Fruit fly (Drosophila melanogaster) whole organism, embryonic: Measurements from ENCODE around the gene CG42854.

Experiments used
- Antp ChIP-seq: fragments of 200-800 bp; sonication (Bioruptor generic); optimal IDR thresholded peaks from 3 replicates; lab custom pipeline; 2016; ENCODE audit warnings: missing biosample characterization, missing genetic modification characterization
- Bgb ChIP-seq: fragments of 200-800 bp; sonication (Bioruptor generic); IDR thresholded peaks from 2 replicates; pipeline ENCODE4 v1.3.6; 2022; ENCODE audit warnings: missing biosample characterization, missing genetic modification characterization; ENCODE audit not compliant: partially characterized antibody
- CG10274 ChIP-seq: fragments of 200-800 bp; sonication (Bioruptor generic); optimal IDR thresholded peaks from 3 replicates; lab custom pipeline; 2017; ENCODE audit warnings: missing biosample characterization, mild to moderate bottlenecking, missing genetic modification characterization
- CG10321 ChIP-seq: fragments of 200-800 bp; sonication (Bioruptor generic); IDR thresholded peaks from 2 replicates; pipeline ENCODE4 v1.3.6; 2022; ENCODE audit warnings: missing biosample characterization, missing genetic modification characterization
- CG11247 ChIP-seq: fragments of 200-800 bp; sonication (Bioruptor generic); IDR thresholded peaks from 2 replicates; pipeline ENCODE4 v1.3.6; 2022; ENCODE audit warnings: missing biosample characterization, missing genetic modification characterization
- CG11696 ChIP-seq: fragments of 200-800 bp; sonication (Bioruptor generic); IDR thresholded peaks from 2 replicates; pipeline ENCODE4 v1.3.6; 2022; ENCODE audit warnings: missing biosample characterization, missing genetic modification characterization
- CG12299 ChIP-seq: fragments of 200-800 bp; sonication (Bioruptor generic); optimal IDR thresholded peaks from 2 replicates; lab custom pipeline; 2018; ENCODE audit warnings: missing biosample characterization, mild to moderate bottlenecking, missing genetic modification characterization
- CG1233 ChIP-seq: fragments of 200-800 bp; sonication (Bioruptor generic); optimal IDR thresholded peaks from 4 replicates; lab custom pipeline; 2018; ENCODE audit warnings: missing biosample characterization, mild to moderate bottlenecking, missing genetic modification characterization
- CG13775 ChIP-seq: fragments of 200-800 bp; sonication (Bioruptor generic); optimal IDR thresholded peaks from 3 replicates; lab custom pipeline; 2017; ENCODE audit warnings: missing biosample characterization, mild to moderate bottlenecking, missing genetic modification characterization
- CG15011 ChIP-seq: fragments of 200-800 bp; sonication (Bioruptor generic); optimal IDR thresholded peaks from 3 replicates; lab custom pipeline; 2018; ENCODE audit warnings: missing biosample characterization, mild to moderate bottlenecking, missing genetic modification characterization
- CG15269 ChIP-seq: fragments of 200-800 bp; sonication (Bioruptor generic); optimal IDR thresholded peaks from 2 replicates; lab custom pipeline; 2018; ENCODE audit warnings: missing biosample characterization, mild to moderate bottlenecking, missing genetic modification characterization, moderate library complexity
- CG1603 ChIP-seq: fragments of 200-800 bp; sonication (Bioruptor generic); optimal IDR thresholded peaks from 2 replicates; lab custom pipeline; 2019; ENCODE audit warnings: missing biosample characterization, mild to moderate bottlenecking, missing genetic modification characterization, moderate library complexity
- CG1647 ChIP-seq: fragments of 200-800 bp; sonication (Bioruptor generic); optimal IDR thresholded peaks from 3 replicates; lab custom pipeline; 2016; ENCODE audit warnings: missing biosample characterization, missing genetic modification characterization
- CG17328 ChIP-seq: fragments of 200-800 bp; sonication (Bioruptor generic); IDR thresholded peaks from 2 replicates; pipeline ENCODE4 v1.3.6; 2022; ENCODE audit warnings: missing biosample characterization, missing genetic modification characterization
- CG17612 ChIP-seq: fragments of 200-800 bp; sonication (Bioruptor generic); IDR thresholded peaks from 2 replicates; pipeline ENCODE4 v1.3.6; 2022; ENCODE audit warnings: missing biosample characterization, missing genetic modification characterization
- CG17802 ChIP-seq: fragments of 200-800 bp; sonication (Bioruptor generic); optimal IDR thresholded peaks from 2 replicates; lab custom pipeline; 2018; ENCODE audit warnings: missing biosample characterization, mild to moderate bottlenecking, missing genetic modification characterization, moderate library complexity
- CG2678 ChIP-seq: fragments of 200-800 bp; sonication (Bioruptor generic); optimal IDR thresholded peaks from 3 replicates; lab custom pipeline; 2019; ENCODE audit warnings: missing biosample characterization, mild to moderate bottlenecking, missing genetic modification characterization, moderate library complexity
- CG2889 ChIP-seq: fragments of 200-800 bp; sonication (Bioruptor generic); IDR thresholded peaks from 3 replicates; pipeline ENCODE4 v1.3.6; 2022; ENCODE audit warnings: missing biosample characterization, missing genetic modification characterization
- CG30020 ChIP-seq: fragments of 200-800 bp; optimal IDR thresholded peaks from 2 replicates; lab custom pipeline; 2019; ENCODE audit warnings: missing biosample characterization, mild to moderate bottlenecking, missing genetic modification characterization, moderate library complexity
- CG3065 ChIP-seq: fragments of 200-800 bp; sonication (Bioruptor generic); optimal IDR thresholded peaks from 2 replicates; lab custom pipeline; 2016; ENCODE audit warnings: missing biosample characterization, missing genetic modification characterization
- CG31441 ChIP-seq: fragments of 200-800 bp; sonication (Bioruptor generic); IDR thresholded peaks from 2 replicates; pipeline ENCODE4 v1.3.6; 2022; ENCODE audit warnings: missing biosample characterization, missing genetic modification characterization
- CG32532 ChIP-seq: fragments of 200-800 bp; sonication (Bioruptor generic); IDR thresholded peaks from 2 replicates; pipeline ENCODE4 v1.3.6; 2022; ENCODE audit warnings: missing biosample characterization, missing genetic modification characterization
- CG3995 ChIP-seq: fragments of 200-800 bp; sonication (Bioruptor generic); optimal IDR thresholded peaks from 3 replicates; lab custom pipeline; 2016; ENCODE audit warnings: missing biosample characterization, missing genetic modification characterization
- CG5245 ChIP-seq: fragments of 200-800 bp; sonication (Bioruptor generic); optimal IDR thresholded peaks from 3 replicates; lab custom pipeline; 2016; ENCODE audit warnings: missing biosample characterization, missing genetic modification characterization
- CG7372 ChIP-seq: fragments of 200-800 bp; sonication (Bioruptor generic); IDR thresholded peaks from 2 replicates; pipeline ENCODE4 v1.3.6; 2022; ENCODE audit warnings: missing biosample characterization, missing genetic modification characterization
- CG7745 ChIP-seq: fragments of 200-800 bp; sonication (Bioruptor generic); optimal IDR thresholded peaks from 2 replicates; lab custom pipeline; 2018; ENCODE audit warnings: missing biosample characterization, mild to moderate bottlenecking, missing genetic modification characterization, moderate library complexity
- CG7987 ChIP-seq: fragments of 200-800 bp; sonication (Bioruptor generic); optimal IDR thresholded peaks from 2 replicates; lab custom pipeline; 2018; ENCODE audit warnings: missing biosample characterization, mild to moderate bottlenecking, missing genetic modification characterization, moderate library complexity
- Dfd ChIP-seq, 2 experiments: fragments of >200 bp; optimal IDR thresholded peaks; 2 replicates each; lab custom pipeline; 2017; ENCODE audit warnings: missing biosample characterization in 2 of 2, missing genetic modification characterization in 2 of 2
- Hsf ChIP-seq: fragments of 200-800 bp; sonication (Bioruptor generic); optimal IDR thresholded peaks from 3 replicates; lab custom pipeline; 2016; ENCODE audit warnings: missing biosample characterization, missing genetic modification characterization
- Lhr ChIP-seq: fragments of 200-800 bp; sonication (Bioruptor generic); optimal IDR thresholded peaks from 3 replicates; lab custom pipeline; 2017; ENCODE audit warnings: mild to moderate bottlenecking, missing biosample characterization, missing genetic modification reagents, missing genetic modification characterization
- Ptx1 ChIP-seq: fragments of 200-800 bp; sonication (Bioruptor generic); IDR thresholded peaks from 2 replicates; pipeline ENCODE4 v1.3.6; 2022; ENCODE audit warnings: missing biosample characterization, missing genetic modification characterization
- Rx ChIP-seq: fragments of 200-800 bp; sonication (Bioruptor generic); IDR thresholded peaks from 2 replicates; pipeline ENCODE4 v1.3.6; 2022; ENCODE audit warnings: missing biosample characterization, missing genetic modification characterization
- Spps ChIP-seq: fragments of 200-800 bp; sonication (Bioruptor generic); optimal IDR thresholded peaks from 2 replicates; lab custom pipeline; 2018; ENCODE audit warnings: missing biosample characterization, mild to moderate bottlenecking, missing genetic modification characterization
- Sry-δ ChIP-seq: fragments of 200-800 bp; sonication (Bioruptor generic); optimal IDR thresholded peaks from 2 replicates; lab custom pipeline; 2016; ENCODE audit warnings: missing biosample characterization, missing genetic modification characterization
- Xrp1 ChIP-seq: fragments of 200-800 bp; sonication (Bioruptor generic); IDR thresholded peaks from 2 replicates; pipeline ENCODE4 v1.3.6; 2022; ENCODE audit warnings: missing biosample characterization, missing genetic modification characterization
- chinmo ChIP-seq: fragments of 200-800 bp; sonication (Bioruptor generic); IDR thresholded peaks from 4 replicates; pipeline ENCODE4 v1.3.6; 2022; ENCODE audit warnings: missing biosample characterization, missing genetic modification characterization; ENCODE audit not compliant: partially characterized antibody
- dysf ChIP-seq: fragments of 200-800 bp; sonication (Bioruptor generic); IDR thresholded peaks from 3 replicates; pipeline ENCODE4 v1.3.6; 2022; ENCODE audit warnings: missing biosample characterization, missing genetic modification characterization
- ems ChIP-seq: fragments of 200-800 bp; sonication (Bioruptor generic); optimal IDR thresholded peaks from 3 replicates; lab custom pipeline; 2016; ENCODE audit warnings: missing biosample characterization, missing genetic modification characterization
- exex ChIP-seq: fragments of 200-800 bp; sonication (Bioruptor generic); optimal IDR thresholded peaks from 4 replicates; lab custom pipeline; 2018; ENCODE audit warnings: missing biosample characterization, mild to moderate bottlenecking, missing genetic modification characterization, moderate library complexity
- grau ChIP-seq: fragments of 200-800 bp; optimal IDR thresholded peaks from 3 replicates; lab custom pipeline; 2019; ENCODE audit warnings: missing biosample characterization, mild to moderate bottlenecking, missing genetic modification characterization, moderate library complexity
- gsb ChIP-seq: fragments of 200-800 bp; sonication (Bioruptor generic); IDR thresholded peaks from 2 replicates; pipeline ENCODE4 v1.3.6; 2022; ENCODE audit warnings: missing biosample characterization, missing genetic modification characterization
- jigr1 ChIP-seq: fragments of 200-800 bp; sonication (Bioruptor generic); IDR thresholded peaks from 3 replicates; pipeline ENCODE4 v1.3.6; 2022; ENCODE audit warnings: missing biosample characterization, missing genetic modification characterization
- jing ChIP-seq: fragments of 200-800 bp; sonication (Bioruptor generic); optimal IDR thresholded peaks from 2 replicates; lab custom pipeline; 2018; ENCODE audit warnings: missing biosample characterization, mild to moderate bottlenecking, missing genetic modification characterization
- ken ChIP-seq: fragments of 200-800 bp; sonication (Bioruptor generic); IDR thresholded peaks from 3 replicates; pipeline ENCODE4 v1.3.6; 2022; ENCODE audit warnings: missing biosample characterization, missing genetic modification characterization
- mld ChIP-seq: fragments of 200-800 bp; sonication (Bioruptor generic); IDR thresholded peaks from 3 replicates; pipeline ENCODE4 v1.3.6; 2022; ENCODE audit warnings: missing biosample characterization, missing genetic modification characterization; ENCODE audit not compliant: partially characterized antibody
- pan ChIP-seq, 4 experiments: fragments of >200 bp in 3 of 4; fragments of 200-800 bp in 1 of 4; sonication (Bioruptor generic) in 1 of 4; optimal IDR thresholded peaks in 3 of 4; IDR thresholded peaks in 1 of 4; 2 replicates each; pipeline versions ENCODE4 v1.3.6 to Lab custom; 2017 to 2022; ENCODE audit warnings: missing biosample characterization in 2 of 4, missing genetic modification characterization in 2 of 4, mixed read lengths in 1 of 4
- repo ChIP-seq: fragments of 200-800 bp; sonication (Bioruptor generic); optimal IDR thresholded peaks from 2 replicates; lab custom pipeline; 2016; ENCODE audit warnings: missing biosample characterization, missing genetic modification characterization
- sc ChIP-seq, 3 experiments: fragments of >200 bp in 2 of 3; fragments of 200-800 bp in 1 of 3; sonication (Bioruptor generic) in 1 of 3; optimal IDR thresholded peaks; 2 replicates in 2 of 3; 3 replicates in 1 of 3; lab custom pipeline; 2017; ENCODE audit warnings: mild to moderate bottlenecking in 1 of 3, missing biosample characterization in 1 of 3, missing genetic modification characterization in 1 of 3, missing genetic modification reagents in 1 of 3
- twi ChIP-seq: fragments of 200-800 bp; optimal IDR thresholded peaks from 2 replicates; lab custom pipeline; 2019; ENCODE audit warnings: missing biosample characterization, mild to moderate bottlenecking, missing genetic modification characterization, moderate library complexity
- yki ChIP-seq: fragments of >200 bp; optimal IDR thresholded peaks from 3 replicates; lab custom pipeline; 2018

CG42854 gene

DNA sequence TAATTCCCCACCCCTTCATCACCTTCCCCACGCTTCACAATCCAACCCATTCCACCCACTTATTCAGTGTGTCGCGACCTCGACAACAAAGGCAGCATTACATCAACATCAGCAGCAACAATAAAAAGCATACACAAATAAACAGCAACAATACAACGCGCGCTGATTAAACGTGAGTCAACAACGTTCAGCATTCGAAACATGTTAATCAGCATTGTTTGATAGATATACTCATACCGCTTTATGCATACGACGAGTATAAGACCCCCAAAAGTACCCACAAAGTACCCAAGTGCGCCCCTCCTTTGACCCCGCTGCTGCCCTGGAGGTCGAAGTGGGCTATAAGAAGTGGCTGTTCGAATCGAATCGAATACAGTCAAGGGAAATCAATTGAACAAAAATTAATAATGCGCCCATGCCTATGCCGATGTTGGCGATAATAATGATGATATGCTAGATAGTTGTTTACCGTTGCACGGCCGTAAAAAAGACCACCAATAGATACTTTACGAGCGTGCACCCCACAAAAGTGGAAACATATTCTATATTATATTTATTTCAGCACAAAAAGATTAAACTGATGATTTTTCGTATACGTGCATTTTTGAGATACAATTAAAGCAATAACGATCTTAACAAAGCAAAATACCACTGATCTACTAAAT, 47.5 kb upstream of the CG42854 start (continued):
- TF ChIP-seq sc (optimal IDR thresholded peaks at IDR 0.05; lab: Kevin White, UChicago) (no peak), sc (GFP tag; optimal IDR thresholded peaks at IDR 0.05; lab: Kevin White, UChicago) (no peak), Lhr (no peak), Antp (no peak), dysf (GFP tag; lab: Robert Waterston, UW) (no peak; the same call in 2 of the 3 replicates), Bgb (GFP tag; lab: Robert Waterston, UW) (no peak), CG10321 (GFP tag; lab: Robert Waterston, UW) (peak; percentile 20; the same call in 1 of the 2 replicates), CG10274 (GFP tag; lab: Kevin White, UChicago) (no peak), Spps (tag; lab: Kevin White, UChicago) (no peak), CG12299 (no peak), gsb (GFP tag; lab: Robert Waterston, UW) (0 out of 2 replicates have a peak, but pooled peaks have one; percentile 25), CG5245 (no peak), CG3995 (no peak), jing (GFP tag; lab: Kevin White, UChicago) (no peak), CG17612 (no peak), CG11247 (GFP tag; lab: Robert Waterston, UW) (no peak), CG3065 (GFP tag; lab: Kevin White, UChicago) (no peak), CG17802 (tag; lab: Kevin White, UChicago) (no peak), grau (no peak), chinmo (GFP tag; lab: Robert Waterston, UW) (peak; percentile 71; the same call in 2 of the 4 replicates), yki (lab: Kevin White, UChicago) (no peak), CG1603 (tag; lab: Kevin White, UChicago) (peak; percentile 12), repo (GFP tag; lab: Kevin White, UChicago) (no peak), Ptx1 (GFP tag; lab: Robert Waterston, UW) (no peak), CG11696 (no peak), CG17328 (GFP tag; lab: Robert Waterston, UW) (no peak), Hsf (no peak), CG30020 (tag; lab: Kevin White, UChicago) (no peak), pan (optimal IDR thresholded peaks at IDR 0.05; lab: Kevin White, UChicago) (no peak), pan (GFP tag; optimal IDR thresholded peaks at IDR 0.05 in 1 of 2, IDR thresholded peaks at IDR 0.05 in 1 of 2) (no peak), CG15269 (tag; lab: Kevin White, UChicago) (peak; percentile 8), Rx (GFP tag; lab: Robert Waterston, UW) (no peak), CG7987 (GFP tag; lab: Kevin White, UChicago) (peak; percentile 56), mld (GFP tag; lab: Robert Waterston, UW) (0 out of 3 replicates have a peak, but pooled peaks have one; percentile 42), Dfd (GFP tag; optimal IDR thresholded peaks at IDR 0.05; lab: Kevin White, UChicago) (no peak), ken (GFP tag; lab: Robert Waterston, UW) (no peak), twi (tag; lab: Kevin White, UChicago) (no peak), Xrp1 (peak; percentile 61), CG13775 (no peak), Sry-δ (GFP tag; lab: Kevin White, UChicago) (no peak), CG15011 (no peak), CG2889 (GFP tag; lab: Robert Waterston, UW) (no peak), ems (GFP tag; lab: Kevin White, UChicago) (no peak), CG7372 (GFP tag; lab: Robert Waterston, UW) (no peak), CG1647 (GFP tag; lab: Kevin White, UChicago) (no peak), exex (peak; percentile 28), jigr1 (GFP tag; lab: Robert Waterston, UW) (no peak), CG1233 (GFP tag; lab: Kevin White, UChicago) (no peak), CG7745 (tag; lab: Kevin White, UChicago) (no peak), CG32532 (no peak), CG31441 (GFP tag; lab: Robert Waterston, UW) (no peak), CG2678 (peak; percentile 3)
